Fruit fly (Drosophila melanogaster) whole organism, prepupa: ENCODE measurements around the gene Jhbp11.
A peak's percentile ranks its signal among the peaks of the same experiment; 100 is the strongest.

Source experiments
- CG10631 ChIP-seq: fragments of 200-800 bp; sonication (Bioruptor generic); optimal IDR thresholded peaks from 2 replicates; lab custom pipeline; 2016; ENCODE audit warnings: missing biosample characterization, missing genetic modification characterization
- CG1621 ChIP-seq: fragments of 200-800 bp; sonication (Bioruptor generic); optimal IDR thresholded peaks from 3 replicates; lab custom pipeline; 2018; ENCODE audit warnings: missing biosample characterization, mild to moderate bottlenecking, missing genetic modification characterization
- CG3032 ChIP-seq: fragments of 200-800 bp; optimal IDR thresholded peaks from 2 replicates; lab custom pipeline; 2019; ENCODE audit warnings: missing biosample characterization, mild to moderate bottlenecking, missing genetic modification characterization, moderate library complexity
- CG31627 ChIP-seq: fragments of 200-800 bp; sonication (Bioruptor generic); optimal IDR thresholded peaks from 3 replicates; lab custom pipeline; 2016; ENCODE audit warnings: missing biosample characterization, missing genetic modification characterization
- CG32006 ChIP-seq: fragments of 200-800 bp; sonication (Bioruptor generic); optimal IDR thresholded peaks from 3 replicates; lab custom pipeline; 2017; ENCODE audit warnings: missing biosample characterization, mild to moderate bottlenecking, missing genetic modification characterization
- CG34406 ChIP-seq: fragments of 200-800 bp; sonication (Bioruptor generic); optimal IDR thresholded peaks from 3 replicates; lab custom pipeline; 2016; ENCODE audit warnings: missing biosample characterization, missing genetic modification characterization
- CG3919 ChIP-seq: fragments of 200-800 bp; sonication (Bioruptor generic); optimal IDR thresholded peaks from 3 replicates; lab custom pipeline; 2016; ENCODE audit warnings: missing biosample characterization, missing genetic modification characterization
- CG6163 ChIP-seq: fragments of 200-800 bp; sonication (Bioruptor generic); IDR thresholded peaks from 3 replicates; pipeline ENCODE4 v1.3.6; 2022; ENCODE audit warnings: missing biosample characterization, missing genetic modification characterization
- CG6792 ChIP-seq: fragments of 200-800 bp; sonication (Bioruptor generic); optimal IDR thresholded peaks from 3 replicates; lab custom pipeline; 2016; ENCODE audit warnings: missing biosample characterization, missing genetic modification characterization
- CG6808 ChIP-seq: fragments of 200-800 bp; sonication (Bioruptor generic); optimal IDR thresholded peaks from 3 replicates; lab custom pipeline; 2017; ENCODE audit warnings: missing biosample characterization, missing genetic modification characterization, mild to moderate bottlenecking, moderate library complexity, missing genetic modification reagents
- CG6854 ChIP-seq: fragments of 200-800 bp; sonication (Bioruptor generic); optimal IDR thresholded peaks from 2 replicates; lab custom pipeline; 2017; ENCODE audit warnings: missing biosample characterization, mild to moderate bottlenecking, missing genetic modification characterization
- CG8119 ChIP-seq: fragments of 200-800 bp; sonication (Bioruptor generic); IDR thresholded peaks from 3 replicates; pipeline ENCODE4 v1.3.6; 2022; ENCODE audit warnings: missing biosample characterization, missing genetic modification characterization
- Eip75B ChIP-seq: fragments of 200-800 bp; sonication (Bioruptor generic); optimal IDR thresholded peaks from 3 replicates; lab custom pipeline; 2016; ENCODE audit warnings: missing biosample characterization, missing genetic modification characterization
- Eip78C ChIP-seq: fragments of 200-800 bp; sonication (Bioruptor generic); peaks from one replicate; lab custom pipeline; 2016; ENCODE audit warnings: missing biosample characterization, missing genetic modification characterization
- Ets21C ChIP-seq: fragments of 200-800 bp; sonication (Bioruptor generic); optimal IDR thresholded peaks from 3 replicates; lab custom pipeline; 2016; ENCODE audit warnings: missing biosample characterization, missing genetic modification characterization
- Ets96B ChIP-seq: fragments of 200-800 bp; optimal IDR thresholded peaks from 2 replicates; lab custom pipeline; 2019; ENCODE audit warnings: missing biosample characterization, mild to moderate bottlenecking, missing genetic modification characterization, moderate library complexity
- Hr39 ChIP-seq: fragments of 200-800 bp; sonication (Bioruptor generic); optimal IDR thresholded peaks from 2 replicates; lab custom pipeline; 2016; ENCODE audit warnings: missing biosample characterization, missing genetic modification characterization
- Hr4 ChIP-seq: fragments of 200-800 bp; sonication (Bioruptor generic); optimal IDR thresholded peaks from 3 replicates; lab custom pipeline; 2016; ENCODE audit warnings: missing biosample characterization, missing genetic modification characterization
- Lpt ChIP-seq: fragments of 200-800 bp; sonication (Bioruptor generic); optimal IDR thresholded peaks from 3 replicates; lab custom pipeline; 2016; ENCODE audit warnings: missing biosample characterization, missing genetic modification characterization
- OdsH ChIP-seq: fragments of 200-800 bp; sonication (Bioruptor generic); optimal IDR thresholded peaks from 3 replicates; lab custom pipeline; 2016; ENCODE audit warnings: missing biosample characterization, missing genetic modification characterization
- Sox102F ChIP-seq: fragments of 200-800 bp; sonication (Bioruptor generic); optimal IDR thresholded peaks from 2 replicates; lab custom pipeline; 2016; ENCODE audit warnings: missing biosample characterization, mild to moderate bottlenecking, missing genetic modification characterization
- Sox14 ChIP-seq: fragments of 200-800 bp; sonication (Bioruptor generic); optimal IDR thresholded peaks from 3 replicates; lab custom pipeline; 2016; ENCODE audit warnings: missing biosample characterization, missing genetic modification characterization
- achi ChIP-seq: fragments of 200-800 bp; sonication (Bioruptor generic); optimal IDR thresholded peaks from 3 replicates; lab custom pipeline; 2016; ENCODE audit warnings: missing biosample characterization, missing genetic modification characterization
- dac ChIP-seq: fragments of 200-800 bp; sonication (Bioruptor generic); optimal IDR thresholded peaks from 2 replicates; lab custom pipeline; 2017; ENCODE audit warnings: missing biosample characterization, mild to moderate bottlenecking, missing genetic modification characterization
- dsx ChIP-seq: fragments of 200-800 bp; optimal IDR thresholded peaks from 3 replicates; lab custom pipeline; 2019; ENCODE audit warnings: missing biosample characterization, mild to moderate bottlenecking, missing genetic modification characterization, moderate library complexity; ENCODE audit not compliant: poor library complexity, severe bottlenecking
- eg ChIP-seq: fragments of 200-800 bp; sonication (Bioruptor generic); IDR thresholded peaks from 3 replicates; pipeline ENCODE4 v1.3.6; 2022; ENCODE audit warnings: missing biosample characterization, missing genetic modification characterization
- fd59A ChIP-seq: fragments of 200-800 bp; sonication (Bioruptor generic); optimal IDR thresholded peaks from 2 replicates; lab custom pipeline; 2017; ENCODE audit warnings: missing biosample characterization, mild to moderate bottlenecking, missing genetic modification characterization, missing genetic modification reagents
- fd85E ChIP-seq: fragments of 200-800 bp; sonication (Bioruptor generic); optimal IDR thresholded peaks from 3 replicates; lab custom pipeline; 2016; ENCODE audit warnings: missing biosample characterization, missing genetic modification characterization
- fkh ChIP-seq: fragments of 200-800 bp; sonication (Bioruptor generic); optimal IDR thresholded peaks from 3 replicates; lab custom pipeline; 2017; ENCODE audit warnings: missing biosample characterization, mild to moderate bottlenecking, missing genetic modification characterization, moderate library complexity
- pdm3 ChIP-seq: fragments of 200-800 bp; sonication (Bioruptor generic); optimal IDR thresholded peaks from 3 replicates; lab custom pipeline; 2016; ENCODE audit warnings: missing biosample characterization, missing genetic modification characterization
- spab ChIP-seq: fragments of 200-800 bp; sonication (Bioruptor generic); optimal IDR thresholded peaks from 2 replicates; lab custom pipeline; 2017; ENCODE audit warnings: missing biosample characterization, mild to moderate bottlenecking, missing genetic modification characterization, missing genetic modification reagents
- svp ChIP-seq: fragments of 200-800 bp; sonication (Bioruptor generic); peaks from one replicate; lab custom pipeline; 2016; ENCODE audit warnings: missing biosample characterization, missing genetic modification characterization

Gene Jhbp11

DNA sequence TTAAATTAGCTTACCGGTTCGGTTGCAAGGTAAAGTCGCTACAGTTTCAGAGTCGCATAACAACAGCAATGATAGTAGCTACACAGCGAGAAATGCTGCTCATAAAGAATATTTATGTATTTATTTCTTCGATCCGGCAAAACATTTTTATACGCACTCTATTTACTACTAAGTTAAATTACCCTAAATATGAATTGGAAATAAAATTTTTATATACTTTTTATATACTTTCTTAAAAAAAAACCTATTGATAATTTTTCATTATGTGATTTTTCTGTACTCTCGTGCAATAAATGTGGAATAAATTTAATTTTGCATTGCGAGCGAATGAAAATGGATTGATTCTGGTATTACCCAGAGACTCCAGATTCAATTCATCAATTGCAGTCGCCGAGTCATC lies at the start of gene Jhbp11:
Gene Jhbp11 (plus strand): TSS at position 301 of the 400 bp plus-strand sequence.
- no peak for TF ChIP-seq fd59A
- TF ChIP-seq Eip78C (GFP tag; lab: Kevin White, UChicago) = peak; percentile 49
- TF ChIP-seq eg (GFP tag; lab: Robert Waterston, UW) = 0 out of 3 replicates have a peak, but pooled peaks have one; percentile 15

- TF ChIP-seq svp (GFP tag; lab: Kevin White, UChicago) (peak; percentile 86), Sox102F (GFP tag; lab: Kevin White, UChicago) (no peak)
Measured at dm6 chr3R:27056152-27056551, 44.9 kb upstream of the Jhbp11 start.

dm6 chr3R:27061916-27062315 lies 39.1 kb upstream of the Jhbp11 start, which contains the start of gene CG34292:
CG34292 (plus strand) TSS chr3R:27062216.
- no peak for TF ChIP-seq spab

DNA sequence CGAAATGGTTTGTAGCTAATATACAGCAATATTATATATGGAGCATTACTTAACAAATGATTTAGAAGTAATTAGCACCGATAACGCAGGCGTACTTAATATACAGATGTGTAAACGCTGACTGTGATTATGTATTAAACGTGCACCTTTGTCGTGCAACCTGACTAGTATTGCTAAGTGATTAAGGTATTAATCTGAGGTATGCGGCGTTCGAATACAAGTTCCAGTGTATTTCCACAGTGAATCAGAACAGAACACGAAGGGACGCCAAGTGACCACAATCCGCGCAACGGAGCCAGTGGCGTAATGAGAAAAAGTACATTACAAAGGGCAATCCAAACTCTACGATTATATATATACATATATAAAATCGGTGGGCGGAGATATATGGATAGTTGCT lies 36.9 kb upstream of the Jhbp11 start, which contains the start of gene Nep5:
Gene Nep5 (minus strand): TSS at position 101 of the 400 bp plus-strand sequence.
- TF ChIP-seq dsx (no peak), CG3032 (no peak), Ets21C (GFP tag; lab: Kevin White, UChicago) (no peak), CG3919 (GFP tag; lab: Kevin White, UChicago) (no peak), fd59A (no peak), CG1621 (tag; lab: Kevin White, UChicago) (no peak), CG6808 (GFP tag; lab: Kevin White, UChicago) (no peak), CG31627 (GFP tag; lab: Kevin White, UChicago) (no peak), Eip78C (GFP tag; lab: Kevin White, UChicago) (no peak), Hr39 (GFP tag; lab: Kevin White, UChicago) (no peak), CG6792 (GFP tag; lab: Kevin White, UChicago) (no peak), Sox14 (GFP tag; lab: Kevin White, UChicago) (no peak), fkh (no peak), pdm3 (GFP tag; lab: Kevin White, UChicago) (no peak), Hr4 (GFP tag; lab: Kevin White, UChicago) (no peak), dac (GFP tag; lab: Kevin White, UChicago) (no peak), eg (GFP tag; lab: Robert Waterston, UW) (no peak)

DNA sequence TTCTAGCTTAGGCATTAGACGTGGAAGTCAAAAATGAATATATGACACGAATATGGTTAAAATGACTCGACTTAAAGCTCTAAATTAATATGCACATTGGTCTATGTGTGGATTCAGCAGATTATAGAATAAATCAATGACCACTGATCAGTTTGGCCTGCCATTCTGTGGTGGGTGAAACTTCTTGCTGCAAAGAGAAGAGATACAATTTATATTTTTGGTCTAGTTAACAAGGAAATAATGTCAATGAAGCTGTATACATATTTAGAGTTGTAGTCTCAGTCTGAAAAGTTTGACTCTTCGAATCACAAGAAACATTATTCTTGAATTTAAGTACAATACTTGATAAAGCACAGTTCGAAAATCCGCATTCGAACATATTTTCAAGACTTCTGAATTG lies 35.9 kb upstream of the Jhbp11 start, which contains the start of gene CG43935:
Gene CG43935 (plus strand): TSS at position 301 of the 400 bp plus-strand sequence.
- TF ChIP-seq CG6854 (GFP tag; lab: Kevin White, UChicago) (no peak), dsx (no peak), OdsH (GFP tag; lab: Kevin White, UChicago) (no peak), CG34406 (GFP tag; lab: Kevin White, UChicago) (no peak), Eip78C (GFP tag; lab: Kevin White, UChicago) (no peak), CG8119 (GFP tag; lab: Robert Waterston, UW) (no peak), CG6163 (GFP tag; lab: Robert Waterston, UW) (no peak), Ets96B (tag; lab: Kevin White, UChicago) (no peak), CG32006 (GFP tag; lab: Kevin White, UChicago) (no peak), Eip75B (GFP tag; lab: Kevin White, UChicago) (no peak), CG10631 (GFP tag; lab: Kevin White, UChicago) (no peak), achi (GFP tag; lab: Kevin White, UChicago) (no peak)

DNA sequence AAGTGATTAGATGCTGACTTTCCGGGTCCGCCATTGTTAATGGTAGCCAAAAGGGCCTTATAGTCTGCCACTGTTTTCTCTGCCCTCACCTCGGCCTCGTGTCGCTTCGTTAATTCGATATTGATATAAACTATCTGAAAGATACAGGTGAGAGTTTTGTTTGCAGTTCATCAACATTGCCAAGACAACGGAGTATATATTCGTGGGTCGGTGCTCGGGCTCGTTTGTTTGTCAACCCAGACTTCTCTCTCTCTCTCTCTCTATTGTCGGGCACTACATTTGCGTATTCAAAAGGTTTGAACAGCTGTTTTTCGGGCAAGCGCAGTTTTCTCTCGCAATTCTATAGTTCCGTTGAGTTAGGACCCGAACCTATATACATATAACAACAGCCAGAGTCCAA lies 33.7 kb upstream of the Jhbp11 start:
- TF ChIP-seq Lpt (GFP tag; lab: Kevin White, UChicago) (no peak), CG6854 (GFP tag; lab: Kevin White, UChicago) (no peak), fd85E (GFP tag; lab: Kevin White, UChicago) (no peak), CG6808 (GFP tag; lab: Kevin White, UChicago) (no peak), fkh (peak; percentile 89), svp (GFP tag; lab: Kevin White, UChicago) (no peak)
